Worm (Caenorhabditis elegans) whole organism, L4 larva: ENCODE results near the gene sna-1.

ENCODE experiments used
- R02D3.7 ChIP-seq: fragments of 150-350 bp; sonication (generic microtip); optimal IDR thresholded peaks from 3 replicates; lab custom pipeline; 2014; ENCODE audit warnings: missing biosample characterization, missing genetic modification characterization
- aha-1 ChIP-seq: fragments of 150-350 bp; peaks from one replicate; lab custom pipeline; 2014; ENCODE audit warnings: missing biosample characterization, missing genetic modification characterization
- ama-1 ChIP-seq: fragments of 150-350 bp; optimal IDR thresholded peaks from 2 replicates; lab custom pipeline; 2014; ENCODE audit warnings: inconsistent platforms, mixed read lengths
- duxl-1 ChIP-seq: sonication (generic microtip); optimal IDR thresholded peaks from 2 replicates; lab custom pipeline; 2016; ENCODE audit warnings: mild to moderate bottlenecking, missing genetic modification characterization, moderate library complexity, missing compliant biosample characterization; ENCODE audit not compliant: poor library complexity
- lin-13 ChIP-seq: fragments of 150-350 bp; optimal IDR thresholded peaks from 2 replicates; lab custom pipeline; 2014; ENCODE audit warnings: missing biosample characterization, missing genetic modification reagents, missing genetic modification characterization
- lsy-2 ChIP-seq, 2 experiments: fragments of 150-350 bp in 1 of 2; sonication (generic microtip) in 1 of 2; optimal IDR thresholded peaks; 2 replicates each; lab custom pipeline; 2014 to 2017; ENCODE audit warnings: missing biosample characterization in 2 of 2, missing genetic modification characterization in 2 of 2
- mxl-3 ChIP-seq: fragments of 200-800 bp; sonication (Bioruptor generic); optimal IDR thresholded peaks from 2 replicates; lab custom pipeline; 2018; ENCODE audit warnings: mild to moderate bottlenecking, missing genetic modification characterization, missing compliant biosample characterization
- nhr-11 ChIP-seq: fragments of 150-350 bp; optimal IDR thresholded peaks from 2 replicates; lab custom pipeline; 2014; ENCODE audit warnings: missing biosample characterization, missing genetic modification characterization
- nhr-6 ChIP-seq: fragments of 150-350 bp; optimal IDR thresholded peaks from 2 replicates; lab custom pipeline; 2014; ENCODE audit warnings: missing biosample characterization, missing genetic modification characterization
- pqm-1 ChIP-seq: sonication (generic microtip); optimal IDR thresholded peaks from 2 replicates; lab custom pipeline; 2017; ENCODE audit warnings: missing biosample characterization, missing genetic modification characterization
- snpc-4 ChIP-seq: fragments of 150-350 bp; optimal IDR thresholded peaks from 2 replicates; lab custom pipeline; 2014; ENCODE audit warnings: missing biosample characterization, missing genetic modification characterization
- unc-62 ChIP-seq, 3 experiments: fragments of 150-350 bp in 1 of 3; sonication (generic microtip); optimal IDR thresholded peaks in 2 of 3; peaks in 1 of 3; 1 replicate in 1 of 3; 2 replicates in 2 of 3; lab custom pipeline; 2014 to 2017; ENCODE audit warnings: missing biosample characterization in 3 of 3, missing genetic modification characterization in 3 of 3, missing genetic modification reagents in 3 of 3, missing genotype in 1 of 3
- ztf-11 ChIP-seq: fragments of 150-350 bp; optimal IDR thresholded peaks from 2 replicates; lab custom pipeline; 2014; ENCODE audit warnings: missing biosample characterization, missing genetic modification characterization

- no peak for TF ChIP-seq pqm-1 (tag; lab: Kevin White, UChicago)
- no peak for TF ChIP-seq snpc-4
- no peak for TF ChIP-seq aha-1 (tag; lab: Kevin White, UChicago)
- no peak for TF ChIP-seq duxl-1 (tag; lab: Kevin White, UChicago)
- no peak for TF ChIP-seq nhr-11
- no peak for TF ChIP-seq lsy-2 (tag; optimal IDR thresholded peaks at IDR 0.05; lab: Kevin White, UChicago)
- no peak for TF ChIP-seq nhr-6 (tag; lab: Kevin White, UChicago)
- peak; percentile 14 for TF ChIP-seq mxl-3
- TF ChIP-seq ama-1 (lab: Kevin White, UChicago) = no peak
- TF ChIP-seq unc-62 (GFP tag; optimal IDR thresholded peaks at IDR 0.05 in 1 of 2; lab: Kevin White, UChicago) = no peak
- TF ChIP-seq unc-62 (tag; optimal IDR thresholded peaks at IDR 0.05; lab: Kevin White, UChicago) = no peak
- TF ChIP-seq R02D3.7 (tag; lab: Kevin White, UChicago) = no peak
- TF ChIP-seq ztf-11 = no peak
- TF ChIP-seq lin-13 (GFP tag; lab: Kevin White, UChicago) = no peak
Measured at ce11 chrV:6699833-6700232, 10.6 kb downstream of the sna-1 start.
